Fruit fly (Drosophila melanogaster) whole organism, embryonic: ENCODE results near the gene Cow.
A peak's percentile ranks its signal among the peaks of the same experiment; 100 is the strongest.

Experiments used
- Abd-B ChIP-seq: fragments of 200-800 bp; sonication (Bioruptor generic); optimal IDR thresholded peaks from 2 replicates; lab custom pipeline; 2018; ENCODE audit warnings: missing biosample characterization, mild to moderate bottlenecking, missing genetic modification characterization, moderate library complexity
- Ada2b ChIP-seq: fragments of 200-800 bp; sonication (Bioruptor generic); IDR thresholded peaks from 2 replicates; pipeline ENCODE4 v1.3.6; 2022; ENCODE audit warnings: missing biosample characterization, missing genetic modification characterization
- Adf1 ChIP-seq: fragments of 200-800 bp; sonication (Bioruptor generic); IDR thresholded peaks from 2 replicates; pipeline ENCODE4 v1.3.6; 2022; ENCODE audit warnings: missing biosample characterization, missing genetic modification characterization
- CG1024 ChIP-seq: fragments of 200-800 bp; sonication (Bioruptor generic); IDR thresholded peaks from 2 replicates; pipeline ENCODE4 v1.3.6; 2022; ENCODE audit warnings: missing biosample characterization, missing genetic modification characterization
- CG10462 ChIP-seq: fragments of 200-800 bp; sonication (Bioruptor generic); optimal IDR thresholded peaks from 2 replicates; lab custom pipeline; 2016; ENCODE audit warnings: missing biosample characterization, missing genetic modification characterization
- CG10543 ChIP-seq: fragments of 200-800 bp; sonication (Bioruptor generic); optimal IDR thresholded peaks from 3 replicates; lab custom pipeline; 2017; ENCODE audit warnings: missing biosample characterization, mild to moderate bottlenecking, missing genetic modification characterization, moderate library complexity
- CG12391 ChIP-seq: fragments of 200-800 bp; sonication (Bioruptor generic); optimal IDR thresholded peaks from 3 replicates; lab custom pipeline; 2018; ENCODE audit warnings: missing biosample characterization, mild to moderate bottlenecking, missing genetic modification characterization, moderate library complexity
- CG12942 ChIP-seq: fragments of 200-800 bp; sonication (Bioruptor generic); optimal IDR thresholded peaks from 3 replicates; lab custom pipeline; 2016; ENCODE audit warnings: missing biosample characterization, missing genetic modification characterization
- CG13287 ChIP-seq: fragments of 200-800 bp; sonication (Bioruptor generic); IDR thresholded peaks from 2 replicates; pipeline ENCODE4 v1.3.6; 2022; ENCODE audit warnings: missing biosample characterization, missing genetic modification characterization; ENCODE audit not compliant: partially characterized antibody
- CG13624 ChIP-seq: fragments of 200-800 bp; sonication (Bioruptor generic); optimal IDR thresholded peaks from 2 replicates; lab custom pipeline; 2016; ENCODE audit warnings: missing biosample characterization, missing genetic modification characterization
- CG14710 ChIP-seq: fragments of 200-800 bp; sonication (Bioruptor generic); optimal IDR thresholded peaks from 3 replicates; lab custom pipeline; 2019; ENCODE audit warnings: missing biosample characterization, mild to moderate bottlenecking, missing genetic modification characterization, moderate library complexity
- CG15073 ChIP-seq: fragments of 200-800 bp; sonication (Bioruptor generic); optimal IDR thresholded peaks from 2 replicates; lab custom pipeline; 2016; ENCODE audit warnings: missing biosample characterization, missing genetic modification characterization
- CG1529 ChIP-seq: fragments of 200-800 bp; sonication (Bioruptor generic); optimal IDR thresholded peaks from 3 replicates; lab custom pipeline; 2018; ENCODE audit warnings: missing biosample characterization, missing genetic modification characterization
- CG18262 ChIP-seq: fragments of 200-800 bp; optimal IDR thresholded peaks from 3 replicates; lab custom pipeline; 2019; ENCODE audit warnings: missing biosample characterization, mild to moderate bottlenecking, missing genetic modification characterization, moderate library complexity
- CG1832 ChIP-seq: fragments of 200-800 bp; sonication (Bioruptor generic); optimal IDR thresholded peaks from 2 replicates; lab custom pipeline; 2017; ENCODE audit warnings: missing biosample characterization, mild to moderate bottlenecking, missing genetic modification characterization, inconsistent platforms
- CG18599 ChIP-seq: fragments of 200-800 bp; sonication (Bioruptor generic); optimal IDR thresholded peaks from 3 replicates; lab custom pipeline; 2017; ENCODE audit warnings: missing biosample characterization, missing genetic modification characterization, mild to moderate bottlenecking, moderate library complexity, missing genetic modification reagents
- CG18619 ChIP-seq: fragments of 200-800 bp; sonication (Bioruptor generic); optimal IDR thresholded peaks from 3 replicates; lab custom pipeline; 2017; ENCODE audit warnings: missing biosample characterization, mild to moderate bottlenecking, missing genetic modification characterization
- CG2129 ChIP-seq: fragments of 200-800 bp; sonication (Bioruptor generic); IDR thresholded peaks from 2 replicates; pipeline ENCODE4 v1.3.6; 2022; ENCODE audit warnings: missing biosample characterization, missing genetic modification characterization; ENCODE audit not compliant: partially characterized antibody
- CG3726 ChIP-seq: fragments of 200-800 bp; sonication (Bioruptor generic); IDR thresholded peaks from 3 replicates; pipeline ENCODE4, ENCODE4 v1.3.6; 2022; ENCODE audit warnings: missing biosample characterization, missing genetic modification characterization
- CG4282 ChIP-seq: fragments of 200-800 bp; sonication (Bioruptor generic); optimal IDR thresholded peaks from 2 replicates; lab custom pipeline; 2016; ENCODE audit warnings: missing biosample characterization, missing genetic modification characterization
- CG4424 ChIP-seq: fragments of 200-800 bp; sonication (Bioruptor generic); optimal IDR thresholded peaks from 3 replicates; lab custom pipeline; 2016; ENCODE audit warnings: missing biosample characterization, missing genetic modification characterization
- CG8089 ChIP-seq: fragments of 200-800 bp; sonication (Bioruptor generic); optimal IDR thresholded peaks from 3 replicates; lab custom pipeline; 2016; ENCODE audit warnings: missing biosample characterization, missing genetic modification characterization
- CG8290 ChIP-seq, 3 experiments: fragments of 200-800 bp; sonication (Bioruptor generic); optimal IDR thresholded peaks; 2 replicates each; lab custom pipeline; 2016 to 2019; ENCODE audit warnings: missing biosample characterization in 3 of 3, missing genetic modification characterization in 3 of 3, mild to moderate bottlenecking in 2 of 3, moderate library complexity in 1 of 3
- CG8924 ChIP-seq: fragments of 200-800 bp; optimal IDR thresholded peaks from 3 replicates; lab custom pipeline; 2019; ENCODE audit warnings: missing biosample characterization, mild to moderate bottlenecking, missing genetic modification characterization, moderate library complexity
- Deaf1 ChIP-seq: fragments of 200-800 bp; optimal IDR thresholded peaks from 3 replicates; lab custom pipeline; 2019; ENCODE audit warnings: missing biosample characterization, mild to moderate bottlenecking, missing genetic modification characterization, moderate library complexity
- Fer3 ChIP-seq: fragments of 200-800 bp; sonication (Bioruptor generic); optimal IDR thresholded peaks from 2 replicates; lab custom pipeline; 2018; ENCODE audit warnings: missing biosample characterization, mild to moderate bottlenecking, missing genetic modification characterization, moderate library complexity
- Gug ChIP-seq: fragments of 200-800 bp; sonication (Bioruptor generic); IDR thresholded peaks from 4 replicates; pipeline ENCODE4 v1.3.6; 2022; ENCODE audit warnings: missing biosample characterization, missing genetic modification characterization
- Hand ChIP-seq: fragments of 200-800 bp; sonication (Bioruptor generic); optimal IDR thresholded peaks from 2 replicates; lab custom pipeline; 2017; ENCODE audit warnings: mild to moderate bottlenecking, missing biosample characterization, missing genetic modification reagents, missing genetic modification characterization
- Kr ChIP-seq: fragments of 200-800 bp; sonication (Bioruptor generic); optimal IDR thresholded peaks from 2 replicates; lab custom pipeline; 2017; ENCODE audit warnings: missing biosample characterization, mild to moderate bottlenecking, missing genetic modification characterization
- MBD-R2 ChIP-seq: fragments of 200-800 bp; sonication (Bioruptor generic); IDR thresholded peaks from 2 replicates; pipeline ENCODE4 v1.3.6; 2022; ENCODE audit warnings: missing biosample characterization, missing genetic modification characterization
- NK7.1 ChIP-seq: fragments of 200-800 bp; sonication (Bioruptor generic); optimal IDR thresholded peaks from 3 replicates; lab custom pipeline; 2016; ENCODE audit warnings: missing biosample characterization, missing genetic modification characterization
- NfI ChIP-seq: fragments of 200-800 bp; sonication (Bioruptor generic); optimal IDR thresholded peaks from 3 replicates; lab custom pipeline; 2018; ENCODE audit warnings: missing biosample characterization, mild to moderate bottlenecking, missing genetic modification characterization, moderate library complexity
- Ssrp ChIP-seq: fragments of 200-800 bp; sonication (Bioruptor generic); optimal IDR thresholded peaks from 2 replicates; lab custom pipeline; 2018; ENCODE audit warnings: missing biosample characterization, mild to moderate bottlenecking, missing genetic modification characterization, moderate library complexity
- aop ChIP-seq: fragments of 200-800 bp; sonication (Bioruptor generic); IDR thresholded peaks from 2 replicates; pipeline ENCODE4 v1.3.6; 2022; ENCODE audit warnings: missing biosample characterization, missing genetic modification characterization
- caup ChIP-seq: fragments of 200-800 bp; sonication (Bioruptor generic); optimal IDR thresholded peaks from 3 replicates; lab custom pipeline; 2017; ENCODE audit warnings: missing biosample characterization, mild to moderate bottlenecking, missing genetic modification characterization, moderate library complexity; ENCODE audit not compliant: severe bottlenecking
- chm ChIP-seq: fragments of 200-800 bp; sonication (Bioruptor generic); IDR thresholded peaks from 2 replicates; pipeline ENCODE4 v1.3.6; 2022; ENCODE audit warnings: missing biosample characterization, missing genetic modification characterization
- da ChIP-seq: fragments of 200-800 bp; sonication (Bioruptor generic); optimal IDR thresholded peaks from 2 replicates; lab custom pipeline; 2016; ENCODE audit warnings: missing biosample characterization, missing genetic modification characterization
- dati ChIP-seq: fragments of 200-800 bp; sonication (Bioruptor generic); IDR thresholded peaks from 2 replicates; pipeline ENCODE4 v1.3.6; 2022; ENCODE audit warnings: missing biosample characterization, missing genetic modification characterization
- esg ChIP-seq: fragments of 200-800 bp; sonication (Bioruptor generic); conservative IDR thresholded peaks from 2 replicates; pipeline ENCODE4 v1.3.6; 2022; ENCODE audit warnings: missing biosample characterization, missing genetic modification characterization
- exex ChIP-seq: fragments of 200-800 bp; sonication (Bioruptor generic); optimal IDR thresholded peaks from 4 replicates; lab custom pipeline; 2018; ENCODE audit warnings: missing biosample characterization, mild to moderate bottlenecking, missing genetic modification characterization, moderate library complexity
- gce ChIP-seq: fragments of 200-800 bp; sonication (Bioruptor generic); IDR thresholded peaks from 3 replicates; pipeline ENCODE4 v1.3.6; 2022; ENCODE audit warnings: missing biosample characterization, missing genetic modification characterization
- her ChIP-seq: fragments of 200-800 bp; sonication (Bioruptor generic); optimal IDR thresholded peaks from 2 replicates; lab custom pipeline; 2016; ENCODE audit warnings: missing biosample characterization, missing genetic modification characterization
- phol ChIP-seq: fragments of 200-800 bp; sonication (Bioruptor generic); optimal IDR thresholded peaks from 3 replicates; lab custom pipeline; 2018; ENCODE audit warnings: missing biosample characterization, mild to moderate bottlenecking, missing genetic modification characterization, moderate library complexity
- pzg ChIP-seq: fragments of 200-800 bp; sonication (Bioruptor generic); optimal IDR thresholded peaks from 3 replicates; lab custom pipeline; 2018; ENCODE audit warnings: missing biosample characterization, mild to moderate bottlenecking, missing genetic modification characterization, moderate library complexity
- sqz ChIP-seq: fragments of 200-800 bp; sonication (Bioruptor generic); optimal IDR thresholded peaks from 3 replicates; lab custom pipeline; 2018; ENCODE audit warnings: missing biosample characterization, mild to moderate bottlenecking, missing genetic modification characterization
- sug ChIP-seq: fragments of 200-800 bp; optimal IDR thresholded peaks from 2 replicates; lab custom pipeline; 2019; ENCODE audit warnings: missing biosample characterization, mild to moderate bottlenecking, missing genetic modification characterization, moderate library complexity
- trem ChIP-seq: fragments of 200-800 bp; optimal IDR thresholded peaks from 3 replicates; lab custom pipeline; 2019; ENCODE audit warnings: missing biosample characterization, mild to moderate bottlenecking, missing genetic modification characterization, moderate library complexity
- tup ChIP-seq: fragments of 200-800 bp; sonication (Bioruptor generic); optimal IDR thresholded peaks from 2 replicates; lab custom pipeline; 2016; ENCODE audit warnings: missing biosample characterization, mild to moderate bottlenecking, missing genetic modification characterization, moderate library complexity
- twi ChIP-seq: fragments of 200-800 bp; optimal IDR thresholded peaks from 2 replicates; lab custom pipeline; 2019; ENCODE audit warnings: missing biosample characterization, mild to moderate bottlenecking, missing genetic modification characterization, moderate library complexity
- z ChIP-seq: fragments of 200-800 bp; sonication (Bioruptor generic); IDR thresholded peaks from 3 replicates; pipeline ENCODE4 v1.3.6; 2022; ENCODE audit warnings: missing biosample characterization, missing genetic modification characterization

Cow gene

dm6 chr3R:23067209-23067826, 45.2 kb downstream of the Cow start, which contains the start of gene CG17111 (continued):
- TF ChIP-seq CG12942 (GFP tag; lab: Kevin White, UChicago) (no peak), CG1529 (GFP tag; lab: Kevin White, UChicago) (no peak), chm (no peak), esg (GFP tag; lab: Robert Waterston, UW) (peak; percentile 24; the same call in 1 of the 2 replicates), da (no peak), sqz (GFP tag; lab: Kevin White, UChicago) (no peak), gce (GFP tag; lab: Robert Waterston, UW) (no peak), CG18599 (GFP tag; lab: Kevin White, UChicago) (peak; percentile 46), z (GFP tag; lab: Robert Waterston, UW) (no peak), caup (GFP tag; lab: Kevin White, UChicago) (peak; percentile 23), CG14710 (tag; lab: Kevin White, UChicago) (no peak), CG1024 (no peak), CG4282 (GFP tag; lab: Kevin White, UChicago) (no peak), Abd-B (GFP tag; lab: Kevin White, UChicago) (peak; percentile 22), tup (GFP tag; lab: Kevin White, UChicago) (no peak), CG10462 (GFP tag; lab: Kevin White, UChicago) (no peak), dati (GFP tag; lab: Robert Waterston, UW) (no peak), Kr (GFP tag; lab: Kevin White, UChicago) (no peak), Ada2b (0 out of 2 replicates have a peak, but pooled peaks have one; percentile 18), CG13624 (GFP tag; lab: Kevin White, UChicago) (no peak), CG2129 (no peak), NK7.1 (no peak), CG13287 (GFP tag; lab: Robert Waterston, UW) (no peak), CG8924 (peak; percentile 43), phol (peak; percentile 60), aop (GFP tag; lab: Robert Waterston, UW) (no peak), CG8089 (GFP tag; lab: Kevin White, UChicago) (no peak), Fer3 (no peak), CG1832 (GFP tag; lab: Kevin White, UChicago) (no peak), CG10543 (GFP tag; lab: Kevin White, UChicago) (no peak), CG18619 (GFP tag; lab: Kevin White, UChicago) (peak; percentile 35)
- TF ChIP-seq, all 482 proteins: peak for 81

- TF ChIP-seq NfI (GFP tag; lab: Kevin White, UChicago) (peak; percentile 11), CG3726 (no peak), Hand (GFP tag; lab: Kevin White, UChicago) (no peak), MBD-R2 (GFP tag; lab: Robert Waterston, UW) (peak; percentile 86), exex (no peak), Gug (GFP tag; lab: Robert Waterston, UW) (peak; percentile 27; the same call in 1 of the 4 replicates), CG12391 (tag; lab: Kevin White, UChicago) (peak; percentile 65), pzg (peak; percentile 33), CG8290 (GFP tag; optimal IDR thresholded peaks at IDR 0.05; lab: Kevin White, UChicago) (peak; percentile 28), CG8290 (tag; optimal IDR thresholded peaks at IDR 0.05; lab: Kevin White, UChicago) (no peak), sug (tag; lab: Kevin White, UChicago) (peak; percentile 13), CG18262 (tag; lab: Kevin White, UChicago) (peak; percentile 55), CG4424 (GFP tag; lab: Kevin White, UChicago) (peak; percentile 20), Deaf1 (peak; percentile 21), trem (peak; percentile 85), Abd-B (GFP tag; lab: Kevin White, UChicago) (peak; percentile 53), CG15073 (GFP tag; lab: Kevin White, UChicago) (no peak), twi (tag; lab: Kevin White, UChicago) (peak; percentile 16), Ssrp (tag; lab: Kevin White, UChicago) (peak; percentile 17), her (no peak), Adf1 (GFP tag; lab: Robert Waterston, UW) (peak; percentile 26; the same call in 1 of the 2 replicates)
These were observed 51.3 kb downstream of the Cow start, which contains the start of the genes sav and Ublcp1 for dm6 chr3R:23061209-23061608. Gene sav, minus strand, starts transcription at chr3R:23061304. Gene Ublcp1, plus strand, starts transcription at chr3R:23061493.
